Worm (Caenorhabditis elegans) whole organism, early embryonic: ENCODE data around the gene chtb-3.

Experiments used
- ama-1 ChIP-seq: fragments of 150-350 bp; optimal IDR thresholded peaks from 2 replicates; lab custom pipeline; 2014
- ceh-36 ChIP-seq: sonication (generic microtip); optimal IDR thresholded peaks from 2 replicates; lab custom pipeline; 2016; ENCODE audit warnings: missing genetic modification characterization, inconsistent platforms, missing compliant biosample characterization
- flt-1 ChIP-seq: fragments of 200-800 bp; sonication (Bioruptor generic); IDR thresholded peaks from 2 replicates; pipeline ENCODE4 v1.3.6; 2022; ENCODE audit warnings: missing genetic modification characterization, missing compliant biosample characterization
- hmbx-1 ChIP-seq: sonication (generic microtip); optimal IDR thresholded peaks from 2 replicates; lab custom pipeline; 2016; ENCODE audit warnings: mild to moderate bottlenecking, missing genetic modification characterization, missing compliant biosample characterization
- scrt-1 ChIP-seq: fragments of 200-800 bp; sonication (Bioruptor generic); IDR thresholded peaks from 2 replicates; pipeline ENCODE4 v1.3.6; 2022; ENCODE audit warnings: missing genetic modification characterization, missing compliant biosample characterization
- tbx-11 ChIP-seq: fragments of 200-800 bp; sonication (Bioruptor generic); IDR thresholded peaks from 2 replicates; pipeline ENCODE4 v1.3.6; 2022; ENCODE audit warnings: missing genetic modification characterization, missing compliant biosample characterization
- tbx-37 ChIP-seq: fragments of 200-800 bp; sonication (Bioruptor generic); conservative IDR thresholded peaks from 2 replicates; pipeline ENCODE4 v1.3.6; 2022; ENCODE audit warnings: missing genetic modification reagents, missing genetic modification characterization, missing compliant biosample characterization

DNA sequence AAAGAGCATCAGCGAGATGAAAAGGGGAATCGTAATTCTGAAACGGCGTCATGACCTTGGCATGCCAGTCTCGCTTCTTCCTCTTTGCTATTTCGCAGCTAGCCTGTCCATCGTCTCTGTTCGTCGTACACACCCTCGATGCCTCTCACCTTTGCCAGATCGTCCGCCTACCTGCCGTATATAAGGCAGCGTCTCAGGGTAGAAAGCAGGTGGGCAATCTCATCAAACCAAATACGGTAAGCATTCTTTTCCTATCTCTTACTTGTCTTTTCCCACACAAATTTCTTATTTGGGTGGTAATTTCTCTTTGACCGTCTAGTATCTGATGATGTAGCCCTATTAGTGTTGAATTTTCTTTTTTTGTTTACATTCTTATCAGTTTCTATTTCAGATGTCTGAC, 39.8 kb downstream of the chtb-3 start, which contains the start of gene col-166:
- TF ChIP-seq ceh-36 (tag; lab: Kevin White, UChicago) (no peak), tbx-11 (GFP tag; lab: Robert Waterston, UW) (no peak), tbx-37 (no peak), flt-1 (GFP tag; lab: Robert Waterston, UW) (no peak), hmbx-1 (tag; lab: Kevin White, UChicago) (no peak), scrt-1 (no peak), ama-1 (lab: Kevin White, UChicago) (no peak)
